Worm (Caenorhabditis elegans) whole organism, L4 larva: ENCODE measurements around the gene miz-1.

Experiments
- F10B5.3 ChIP-seq: sonication (generic microtip); optimal IDR thresholded peaks from 2 replicates; lab custom pipeline; 2016; ENCODE audit warnings: mild to moderate bottlenecking, missing genetic modification characterization, missing compliant biosample characterization
- F37D6.2 ChIP-seq: sonication (generic microtip); optimal IDR thresholded peaks from 2 replicates; lab custom pipeline; 2016; ENCODE audit warnings: mild to moderate bottlenecking, missing genetic modification characterization, missing compliant biosample characterization
- F44E2.7 ChIP-seq: fragments of 200-800 bp; sonication (Bioruptor generic); IDR thresholded peaks from 2 replicates; pipeline ENCODE4 v2.1.2; 2022; ENCODE audit warnings: missing genetic modification characterization, missing compliant biosample characterization
- Y105C5A.15 ChIP-seq: fragments of 200-800 bp; sonication (Bioruptor generic); IDR thresholded peaks from 2 replicates; pipeline ENCODE4 v1.3.6; 2022; ENCODE audit warnings: missing genetic modification characterization, missing compliant biosample characterization
- Y48G9A.11 ChIP-seq: fragments of 200-800 bp; sonication (Bioruptor generic); IDR thresholded peaks from 2 replicates; pipeline ENCODE4 v1.3.6; 2022; ENCODE audit warnings: missing genetic modification reagents, missing genetic modification characterization, missing compliant biosample characterization
- Y5F2A.4 ChIP-seq: fragments of 200-800 bp; sonication (Bioruptor generic); optimal IDR thresholded peaks from 2 replicates; lab custom pipeline; 2018; ENCODE audit warnings: mild to moderate bottlenecking, missing genetic modification characterization, missing compliant biosample characterization
- Y75B8A.6 ChIP-seq: fragments of 200-800 bp; sonication (Bioruptor generic); IDR thresholded peaks from 2 replicates; pipeline ENCODE4 v1.3.6; 2022; ENCODE audit warnings: missing genetic modification reagents, missing genetic modification characterization, missing compliant biosample characterization
- ZK337.2 ChIP-seq: fragments of 200-800 bp; sonication (Bioruptor generic); IDR thresholded peaks from 2 replicates; pipeline ENCODE4 v1.3.6; 2022; ENCODE audit warnings: missing genetic modification reagents, missing genetic modification characterization, missing compliant biosample characterization
- ZK546.5 ChIP-seq, 2 experiments: sonication (generic microtip); optimal IDR thresholded peaks; 2 replicates each; lab custom pipeline; 2017; ENCODE audit warnings: missing biosample characterization in 2 of 2, missing genetic modification characterization in 2 of 2
- aly-2 ChIP-seq: sonication (generic microtip); optimal IDR thresholded peaks from 2 replicates; lab custom pipeline; 2018; ENCODE audit warnings: missing biosample characterization, missing genetic modification characterization
- ama-1 ChIP-seq: fragments of 150-350 bp; optimal IDR thresholded peaks from 2 replicates; lab custom pipeline; 2014; ENCODE audit warnings: inconsistent platforms, mixed read lengths
- ceh-20 ChIP-seq: fragments of 200-800 bp; sonication (Bioruptor generic); IDR thresholded peaks from 2 replicates; pipeline ENCODE4 v1.3.6; 2022; ENCODE audit warnings: missing genetic modification reagents, missing genetic modification characterization, missing compliant biosample characterization
- ceh-28 ChIP-seq: fragments of 150-350 bp; optimal IDR thresholded peaks from 2 replicates; lab custom pipeline; 2014; ENCODE audit warnings: missing biosample characterization, missing genetic modification reagents, missing genetic modification characterization
- ceh-44 ChIP-seq: fragments of 200-800 bp; sonication (Bioruptor generic); IDR thresholded peaks from 2 replicates; pipeline ENCODE4 v1.3.6; 2022; ENCODE audit warnings: missing genetic modification reagents, missing genetic modification characterization, missing compliant biosample characterization
- ceh-82 ChIP-seq: sonication (generic microtip); optimal IDR thresholded peaks from 2 replicates; lab custom pipeline; 2017; ENCODE audit warnings: missing biosample characterization, missing genetic modification characterization
- ces-1 ChIP-seq: fragments of 150-350 bp; sonication (generic microtip); optimal IDR thresholded peaks from 4 replicates; lab custom pipeline; 2014; ENCODE audit warnings: missing biosample characterization, missing genetic modification reagents, missing genetic modification characterization
- daf-19 ChIP-seq: fragments of 200-800 bp; sonication (Bioruptor generic); conservative IDR thresholded peaks from 2 replicates; pipeline ENCODE4 v1.3.6; 2022; ENCODE audit warnings: missing genetic modification characterization, missing compliant biosample characterization
- dpl-1 ChIP-seq: fragments of 150-350 bp; optimal IDR thresholded peaks from 2 replicates; lab custom pipeline; 2014; ENCODE audit warnings: missing biosample characterization, missing genetic modification reagents, missing genetic modification characterization
- gei-8 ChIP-seq: fragments of 200-800 bp; sonication (Bioruptor generic); optimal IDR thresholded peaks from 2 replicates; lab custom pipeline; 2018; ENCODE audit warnings: mild to moderate bottlenecking, missing genetic modification characterization, missing compliant biosample characterization
- hlh-30 ChIP-seq: sonication (generic microtip); optimal IDR thresholded peaks from 2 replicates; lab custom pipeline; 2017; ENCODE audit warnings: antibody characterized with exemption, mild to moderate bottlenecking, missing genetic modification characterization, missing compliant biosample characterization; ENCODE audit not compliant: insufficient read depth
- hmg-1.1 ChIP-seq: fragments of 200-800 bp; sonication (Bioruptor generic); IDR thresholded peaks from 2 replicates; pipeline ENCODE4 v1.3.6; 2022; ENCODE audit warnings: missing genetic modification reagents, missing genetic modification characterization, missing compliant biosample characterization
- jun-1 ChIP-seq: fragments of 150-350 bp; optimal IDR thresholded peaks from 2 replicates; lab custom pipeline; 2014; ENCODE audit warnings: missing biosample characterization, missing genetic modification reagents, missing genetic modification characterization
- lim-7 ChIP-seq: fragments of 200-800 bp; sonication (Bioruptor generic); IDR thresholded peaks from 2 replicates; pipeline ENCODE4 v1.3.6; 2022; ENCODE audit warnings: missing genetic modification characterization, missing compliant biosample characterization
- lin-13 ChIP-seq: fragments of 150-350 bp; optimal IDR thresholded peaks from 2 replicates; lab custom pipeline; 2014; ENCODE audit warnings: missing biosample characterization, missing genetic modification reagents, missing genetic modification characterization
- lin-15B ChIP-seq: fragments of 150-350 bp; sonication (generic microtip); optimal IDR thresholded peaks from 3 replicates; lab custom pipeline; 2014; ENCODE audit warnings: missing biosample characterization, missing genetic modification characterization
- lir-3 ChIP-seq: sonication (generic microtip); optimal IDR thresholded peaks from 2 replicates; lab custom pipeline; 2016; ENCODE audit warnings: mild to moderate bottlenecking, missing genetic modification characterization, missing compliant biosample characterization
- lsy-2 ChIP-seq, 2 experiments: fragments of 150-350 bp in 1 of 2; sonication (generic microtip) in 1 of 2; optimal IDR thresholded peaks; 2 replicates each; lab custom pipeline; 2014 to 2017; ENCODE audit warnings: missing biosample characterization in 2 of 2, missing genetic modification characterization in 2 of 2
- madf-5 ChIP-seq, 2 experiments: fragments of 200-800 bp; sonication (Bioruptor generic); IDR thresholded peaks; 2 replicates each; pipeline ENCODE4 v1.3.6; 2022; ENCODE audit warnings: missing compliant biosample characterization in 2 of 2, missing genetic modification characterization in 2 of 2
- mdt-29 ChIP-seq: fragments of 200-800 bp; sonication (Bioruptor generic); IDR thresholded peaks from 2 replicates; pipeline ENCODE4 v1.3.6; 2022; ENCODE audit warnings: missing genetic modification reagents, missing genetic modification characterization, missing compliant biosample characterization
- mes-2 ChIP-seq: sonication (generic microtip); optimal IDR thresholded peaks from 2 replicates; lab custom pipeline; 2016; ENCODE audit warnings: missing genotype, mild to moderate bottlenecking, missing genetic modification characterization, missing compliant biosample characterization; ENCODE audit not compliant: poor library complexity, severe bottlenecking
- mxl-2 ChIP-seq: fragments of 200-800 bp; sonication (Bioruptor generic); conservative IDR thresholded peaks from 2 replicates; pipeline ENCODE4 v1.3.6; 2022; ENCODE audit warnings: missing genetic modification reagents, missing genetic modification characterization, missing compliant biosample characterization
- nhr-102 ChIP-seq: sonication (generic microtip); optimal IDR thresholded peaks from 2 replicates; lab custom pipeline; 2016; ENCODE audit warnings: mild to moderate bottlenecking, missing genetic modification characterization, moderate library complexity, missing compliant biosample characterization
- nhr-11 ChIP-seq: fragments of 150-350 bp; optimal IDR thresholded peaks from 2 replicates; lab custom pipeline; 2014; ENCODE audit warnings: missing biosample characterization, missing genetic modification characterization
- nhr-111 ChIP-seq: fragments of 200-800 bp; sonication (Bioruptor generic); optimal IDR thresholded peaks from 2 replicates; lab custom pipeline; 2018; ENCODE audit warnings: mild to moderate bottlenecking, missing genetic modification characterization, missing compliant biosample characterization
- nhr-237 ChIP-seq: sonication (generic microtip); optimal IDR thresholded peaks from 2 replicates; lab custom pipeline; 2017; ENCODE audit warnings: missing biosample characterization, missing genetic modification characterization
- nhr-41 ChIP-seq: fragments of 200-800 bp; sonication (Bioruptor generic); IDR thresholded peaks from 2 replicates; pipeline ENCODE4 v1.3.6; 2022; ENCODE audit warnings: missing genetic modification reagents, missing genetic modification characterization, missing compliant biosample characterization
- nhr-42 ChIP-seq: fragments of 200-800 bp; sonication (Bioruptor generic); IDR thresholded peaks from 2 replicates; pipeline ENCODE4 v1.3.6; 2022; ENCODE audit warnings: missing genetic modification characterization, missing compliant biosample characterization
- nhr-48 ChIP-seq: sonication (generic microtip); optimal IDR thresholded peaks from 2 replicates; lab custom pipeline; 2016; ENCODE audit warnings: mild to moderate bottlenecking, missing genetic modification characterization, missing compliant biosample characterization
- nhr-6 ChIP-seq: fragments of 150-350 bp; optimal IDR thresholded peaks from 2 replicates; lab custom pipeline; 2014; ENCODE audit warnings: missing biosample characterization, missing genetic modification characterization
- nhr-76 ChIP-seq: fragments of 150-350 bp; optimal IDR thresholded peaks from 2 replicates; lab custom pipeline; 2014; ENCODE audit warnings: missing biosample characterization, missing genetic modification characterization
- nhr-77 ChIP-seq: fragments of 150-350 bp; optimal IDR thresholded peaks from 2 replicates; lab custom pipeline; 2014; ENCODE audit warnings: missing biosample characterization, missing genetic modification characterization
- pqm-1 ChIP-seq: sonication (generic microtip); optimal IDR thresholded peaks from 2 replicates; lab custom pipeline; 2017; ENCODE audit warnings: missing biosample characterization, missing genetic modification characterization
- skn-1 ChIP-seq: fragments of 150-350 bp; optimal IDR thresholded peaks from 2 replicates; lab custom pipeline; 2014; ENCODE audit warnings: missing biosample characterization, missing genetic modification characterization
- spr-1 ChIP-seq: sonication (generic microtip); optimal IDR thresholded peaks from 2 replicates; lab custom pipeline; 2016; ENCODE audit warnings: mild to moderate bottlenecking, missing genetic modification characterization, missing compliant biosample characterization
- unc-39 ChIP-seq: sonication (generic microtip); optimal IDR thresholded peaks from 2 replicates; lab custom pipeline; 2017; ENCODE audit warnings: missing biosample characterization, missing genetic modification characterization
- unc-62 ChIP-seq, 3 experiments: fragments of 150-350 bp in 1 of 3; sonication (generic microtip); optimal IDR thresholded peaks in 2 of 3; peaks in 1 of 3; 1 replicate in 1 of 3; 2 replicates in 2 of 3; lab custom pipeline; 2014 to 2017; ENCODE audit warnings: missing biosample characterization in 3 of 3, missing genetic modification characterization in 3 of 3, missing genetic modification reagents in 3 of 3, missing genotype in 1 of 3
- vab-7 ChIP-seq: fragments of 200-800 bp; sonication (Bioruptor generic); IDR thresholded peaks from 2 replicates; pipeline ENCODE4 v1.3.6; 2022; ENCODE audit warnings: missing genetic modification reagents, missing genetic modification characterization, missing compliant biosample characterization
- zip-11 ChIP-seq: fragments of 200-800 bp; sonication (Bioruptor generic); IDR thresholded peaks from 2 replicates; pipeline ENCODE4 v1.3.6; 2022; ENCODE audit warnings: missing genetic modification characterization, missing compliant biosample characterization
- zip-2 ChIP-seq: fragments of 150-350 bp; optimal IDR thresholded peaks from 2 replicates; lab custom pipeline; 2014; ENCODE audit warnings: missing biosample characterization, missing genetic modification characterization
- ztf-11 ChIP-seq: fragments of 150-350 bp; optimal IDR thresholded peaks from 2 replicates; lab custom pipeline; 2014; ENCODE audit warnings: missing biosample characterization, missing genetic modification characterization

Gene miz-1

DNA sequence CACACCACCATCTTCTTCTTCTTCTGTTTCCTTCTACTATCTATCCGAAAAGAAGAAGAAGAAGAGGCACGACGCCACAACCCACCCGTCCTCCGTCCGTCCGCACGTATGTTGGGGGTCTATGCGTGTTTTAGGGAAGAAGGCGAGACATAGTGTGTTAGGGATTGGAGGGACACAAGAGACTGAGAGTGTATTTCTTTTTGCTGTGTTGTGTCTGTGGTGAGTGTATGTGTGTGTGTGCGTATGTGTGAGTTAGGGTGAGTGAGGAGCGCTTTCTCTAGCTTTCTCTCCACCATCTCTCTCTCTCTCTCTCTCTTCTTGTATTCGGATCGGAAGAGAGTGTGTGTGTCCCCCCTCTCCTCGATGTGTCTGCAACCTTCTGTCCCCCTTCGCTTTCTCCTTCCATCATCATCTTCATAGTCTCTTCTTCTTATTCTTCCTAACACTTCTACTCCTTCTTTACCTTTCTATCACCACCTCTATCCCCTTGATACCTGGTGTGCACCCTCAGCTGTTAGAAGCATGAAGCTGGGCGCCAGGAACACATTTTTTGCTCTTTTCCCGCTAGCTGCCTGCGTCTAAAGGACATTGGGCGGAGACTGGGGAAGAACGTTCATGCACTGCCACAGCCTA lies 9.6 kb downstream of the miz-1 start (continued):
- TF ChIP-seq unc-39, result no peak
- TF ChIP-seq F44E2.7, result no peak
- no peak for TF ChIP-seq lir-3 (tag; lab: Kevin White, UChicago)
- no peak for TF ChIP-seq ces-1
- no peak for TF ChIP-seq ceh-44
- TF ChIP-seq ceh-82 (tag; lab: Kevin White, UChicago), result no peak
- peak; percentile 39 for TF ChIP-seq dpl-1 (GFP tag; lab: Kevin White, UChicago)
- TF ChIP-seq pqm-1, result peak; percentile 33
- TF ChIP-seq ceh-28 (tag; lab: Kevin White, UChicago), result peak; percentile 45
- TF ChIP-seq Y105C5A.15 (GFP tag; lab: Robert Waterston, UW), result no peak
- no peak for TF ChIP-seq skn-1 (tag; lab: Kevin White, UChicago)
- no peak for TF ChIP-seq zip-11 (GFP tag; lab: Robert Waterston, UW)
- TF ChIP-seq lin-13 (GFP tag; lab: Kevin White, UChicago), result peak; percentile 64
- TF ChIP-seq lsy-2 (tag; optimal IDR thresholded peaks at IDR 0.05; lab: Kevin White, UChicago), result peak; percentile 76 to 80
- no peak; a peak in 1 of 4 replicates for TF ChIP-seq madf-5 (GFP tag; IDR thresholded peaks at IDR 0.05; lab: Robert Waterston, UW)
- TF ChIP-seq nhr-42 (GFP tag; lab: Robert Waterston, UW), result peak; percentile 75; the same call in 1 of the 2 replicates
- TF ChIP-seq ztf-11, result no peak
- TF ChIP-seq nhr-76 (tag; lab: Kevin White, UChicago), result no peak
- no peak for TF ChIP-seq mdt-29 (GFP tag; lab: Robert Waterston, UW)
- TF ChIP-seq lim-7, result no peak
- no peak for TF ChIP-seq vab-7 (GFP tag; lab: Robert Waterston, UW)
- peak; percentile 47 for TF ChIP-seq nhr-102 (tag; lab: Kevin White, UChicago)
- TF ChIP-seq Y48G9A.11 (GFP tag; lab: Robert Waterston, UW), result no peak
- peak; percentile 3 for TF ChIP-seq gei-8
- no peak for TF ChIP-seq zip-2 (tag; lab: Kevin White, UChicago)
- TF ChIP-seq spr-1 (tag; lab: Kevin White, UChicago), result peak; percentile 61
- peak in 1 of 2 experiments; percentile 95 for TF ChIP-seq unc-62 (GFP tag; optimal IDR thresholded peaks at IDR 0.05 in 1 of 2; lab: Kevin White, UChicago)
- TF ChIP-seq unc-62 (tag; optimal IDR thresholded peaks at IDR 0.05; lab: Kevin White, UChicago), result no peak
- TF ChIP-seq F37D6.2, result peak; percentile 71
- TF ChIP-seq nhr-6, result peak; percentile 59
- TF ChIP-seq hmg-1.1, result peak; percentile 84
- no peak for TF ChIP-seq Y75B8A.6 (GFP tag; lab: Robert Waterston, UW)
- no peak for TF ChIP-seq nhr-41 (GFP tag; lab: Robert Waterston, UW)

DNA sequence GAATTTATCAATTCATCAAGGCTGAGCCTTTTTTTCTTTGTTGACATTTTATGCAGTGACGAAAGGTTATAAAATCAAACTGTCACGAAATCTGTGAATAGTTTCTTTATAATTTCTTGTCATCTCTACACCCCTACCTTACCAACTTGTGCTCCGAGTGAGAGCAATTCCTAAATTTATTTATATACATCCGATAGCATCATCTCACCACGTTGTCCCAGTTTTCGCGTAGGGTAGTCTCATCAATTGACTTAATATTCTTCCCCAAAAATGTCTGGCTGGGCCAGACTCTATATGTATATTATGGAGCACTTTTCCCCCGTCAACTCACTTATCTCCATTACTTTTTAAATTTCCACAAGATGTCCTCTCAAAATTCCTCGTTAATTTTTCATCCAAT lies 13.2 kb downstream of the miz-1 start:
- TF ChIP-seq nhr-237 (tag; lab: Kevin White, UChicago) (no peak), nhr-48 (no peak), hlh-30 (tag; lab: Kevin White, UChicago) (no peak), ZK337.2 (GFP tag; lab: Robert Waterston, UW) (no peak), jun-1 (tag; lab: Kevin White, UChicago) (no peak), mes-2 (no peak), F10B5.3 (no peak), daf-19 (peak; percentile 55; the same call in 1 of the 2 replicates), ceh-28 (tag; lab: Kevin White, UChicago) (no peak), mxl-2 (no peak), nhr-11 (tag; lab: Kevin White, UChicago) (no peak), nhr-77 (tag; lab: Kevin White, UChicago) (no peak), Y75B8A.6 (GFP tag; lab: Robert Waterston, UW) (no peak), nhr-102 (tag; lab: Kevin White, UChicago) (peak; percentile 8), Y5F2A.4 (GFP tag; lab: Kevin White, UChicago) (no peak), F37D6.2 (no peak), dpl-1 (GFP tag; lab: Kevin White, UChicago) (no peak), ZK546.5 (tag; optimal IDR thresholded peaks at IDR 0.05; lab: Kevin White, UChicago) (no peak), ceh-44 (no peak), pqm-1 (no peak), ama-1 (peak; percentile 18), aly-2 (tag; lab: Kevin White, UChicago) (no peak), nhr-76 (tag; lab: Kevin White, UChicago) (no peak), ceh-20 (GFP tag; lab: Robert Waterston, UW) (no peak), Y48G9A.11 (GFP tag; lab: Robert Waterston, UW) (no peak), ceh-82 (tag; lab: Kevin White, UChicago) (no peak), lin-15B (tag; lab: Kevin White, UChicago) (no peak), nhr-111 (GFP tag; lab: Kevin White, UChicago) (no peak)
